Fruit fly (Drosophila melanogaster): ENCODE results near the gene CG5013.

- TF ChIP-seq EcR (GFP tag; optimal IDR thresholded peaks at IDR 0.05) (no peak), psq (optimal IDR thresholded peaks at IDR 0.05) (no peak), Dll (optimal IDR thresholded peaks at IDR 0.05) (no peak), pan (optimal IDR thresholded peaks at IDR 0.05) (no peak), usp (GFP tag; optimal IDR thresholded peaks at IDR 0.05) (no peak), CG8478 (optimal IDR thresholded peaks at IDR 0.05) (no peak)
These were observed 35.9 kb upstream of the CG5013 start for dm6 chr3R:16013580-16013979.
